Worm (Caenorhabditis elegans) whole organism, L4 larva: ENCODE data around the gene tig-3.

Experiments
- jun-1 ChIP-seq: fragments of 150-350 bp; optimal IDR thresholded peaks from 2 replicates; lab custom pipeline; 2014; ENCODE audit warnings: missing biosample characterization, missing genetic modification reagents, missing genetic modification characterization
- lin-13 ChIP-seq: fragments of 150-350 bp; optimal IDR thresholded peaks from 2 replicates; lab custom pipeline; 2014; ENCODE audit warnings: missing biosample characterization, missing genetic modification reagents, missing genetic modification characterization
- unc-62 ChIP-seq, 3 experiments: fragments of 150-350 bp in 1 of 3; sonication (generic microtip); optimal IDR thresholded peaks in 2 of 3; peaks in 1 of 3; 1 replicate in 1 of 3; 2 replicates in 2 of 3; lab custom pipeline; 2014 to 2017; ENCODE audit warnings: missing biosample characterization in 3 of 3, missing genetic modification characterization in 3 of 3, missing genetic modification reagents in 3 of 3, missing genotype in 1 of 3

ce11 chrII:15244870-15245269 is 6.7 kb downstream of the tig-3 start:
- TF ChIP-seq jun-1 (tag; lab: Kevin White, UChicago) (no peak), lin-13 (GFP tag; lab: Kevin White, UChicago) (no peak), unc-62 (GFP tag; optimal IDR thresholded peaks at IDR 0.05 in 1 of 2; lab: Kevin White, UChicago) (no peak), unc-62 (tag; optimal IDR thresholded peaks at IDR 0.05; lab: Kevin White, UChicago) (no peak)
